Fruit fly (Drosophila melanogaster) whole organism, embryonic: ENCODE measurements around the gene St2.
A peak's percentile ranks its signal among the peaks of the same experiment; 100 is the strongest.

Experiments
- CG11560 ChIP-seq: fragments of 200-800 bp; sonication (Bioruptor generic); IDR thresholded peaks from 3 replicates; pipeline ENCODE4 v1.3.6; 2022; ENCODE audit warnings: missing biosample characterization, missing genetic modification characterization
- CG12071 ChIP-seq: fragments of 200-800 bp; sonication (Bioruptor generic); optimal IDR thresholded peaks from 3 replicates; lab custom pipeline; 2018; ENCODE audit warnings: missing biosample characterization, mild to moderate bottlenecking, missing genetic modification characterization
- CG12236 ChIP-seq: fragments of 200-800 bp; sonication (Bioruptor generic); optimal IDR thresholded peaks from 2 replicates; lab custom pipeline; 2016; ENCODE audit warnings: missing biosample characterization, missing genetic modification characterization
- CG13296 ChIP-seq: fragments of 200-800 bp; sonication (Bioruptor generic); optimal IDR thresholded peaks from 3 replicates; lab custom pipeline; 2018; ENCODE audit warnings: missing biosample characterization, mild to moderate bottlenecking, missing genetic modification characterization
- CG13894 ChIP-seq: fragments of 200-800 bp; sonication (Bioruptor generic); optimal IDR thresholded peaks from 3 replicates; lab custom pipeline; 2018; ENCODE audit warnings: missing biosample characterization, mild to moderate bottlenecking, missing genetic modification characterization, moderate library complexity
- CG14441 ChIP-seq: fragments of 200-800 bp; sonication (Bioruptor generic); IDR thresholded peaks from 2 replicates; pipeline ENCODE4 v1.3.6; 2022; ENCODE audit warnings: missing biosample characterization, missing genetic modification characterization
- CG14710 ChIP-seq: fragments of 200-800 bp; sonication (Bioruptor generic); optimal IDR thresholded peaks from 3 replicates; lab custom pipeline; 2019; ENCODE audit warnings: missing biosample characterization, mild to moderate bottlenecking, missing genetic modification characterization, moderate library complexity
- CG15514 ChIP-seq: fragments of 200-800 bp; sonication (Bioruptor generic); optimal IDR thresholded peaks from 3 replicates; lab custom pipeline; 2017; ENCODE audit warnings: missing biosample characterization, missing genetic modification characterization, mild to moderate bottlenecking, moderate library complexity, missing genetic modification reagents
- CG15696 ChIP-seq: fragments of 200-800 bp; sonication (Bioruptor generic); optimal IDR thresholded peaks from 2 replicates; lab custom pipeline; 2019; ENCODE audit warnings: missing biosample characterization, mild to moderate bottlenecking, missing genetic modification characterization, moderate library complexity
- CG1602 ChIP-seq: fragments of 200-800 bp; sonication (Bioruptor generic); optimal IDR thresholded peaks from 3 replicates; lab custom pipeline; 2016; ENCODE audit warnings: missing biosample characterization, missing genetic modification characterization
- CG16815 ChIP-seq: fragments of 200-800 bp; sonication (Bioruptor generic); optimal IDR thresholded peaks from 3 replicates; lab custom pipeline; 2017; ENCODE audit warnings: missing biosample characterization, mild to moderate bottlenecking, missing genetic modification characterization
- CG17612 ChIP-seq: fragments of 200-800 bp; sonication (Bioruptor generic); IDR thresholded peaks from 2 replicates; pipeline ENCODE4 v1.3.6; 2022; ENCODE audit warnings: missing biosample characterization, missing genetic modification characterization
- CG31224 ChIP-seq: fragments of 200-800 bp; sonication (Bioruptor generic); IDR thresholded peaks from 2 replicates; pipeline ENCODE4 v1.3.6; 2022; ENCODE audit warnings: missing biosample characterization, missing genetic modification characterization
- CG32767 ChIP-seq: fragments of 200-800 bp; sonication (Bioruptor generic); IDR thresholded peaks from 2 replicates; pipeline ENCODE4 v1.3.6; 2022; ENCODE audit warnings: missing biosample characterization, missing genetic modification characterization
- CG3726 ChIP-seq: fragments of 200-800 bp; sonication (Bioruptor generic); IDR thresholded peaks from 3 replicates; pipeline ENCODE4, ENCODE4 v1.3.6; 2022; ENCODE audit warnings: missing biosample characterization, missing genetic modification characterization
- CG3995 ChIP-seq: fragments of 200-800 bp; sonication (Bioruptor generic); optimal IDR thresholded peaks from 3 replicates; lab custom pipeline; 2016; ENCODE audit warnings: missing biosample characterization, missing genetic modification characterization
- CG4617 ChIP-seq: fragments of 200-800 bp; sonication (Bioruptor generic); optimal IDR thresholded peaks from 3 replicates; lab custom pipeline; 2016; ENCODE audit warnings: missing biosample characterization, missing genetic modification characterization, borderline replicate concordance
- CG4820 ChIP-seq: fragments of 200-800 bp; sonication (Bioruptor generic); optimal IDR thresholded peaks from 3 replicates; lab custom pipeline; 2016; ENCODE audit warnings: missing biosample characterization, missing genetic modification characterization
- CG8359 ChIP-seq: fragments of 200-800 bp; sonication (Bioruptor generic); optimal IDR thresholded peaks from 2 replicates; lab custom pipeline; 2017; ENCODE audit warnings: missing biosample characterization, mild to moderate bottlenecking, missing genetic modification characterization, borderline replicate concordance
- CG8388 ChIP-seq: fragments of 200-800 bp; sonication (Bioruptor generic); optimal IDR thresholded peaks from 2 replicates; lab custom pipeline; 2019; ENCODE audit warnings: missing biosample characterization, mild to moderate bottlenecking, missing genetic modification characterization, moderate library complexity
- CG9727 ChIP-seq: fragments of 200-800 bp; sonication (Bioruptor generic); optimal IDR thresholded peaks from 3 replicates; lab custom pipeline; 2017; ENCODE audit warnings: missing biosample characterization, mild to moderate bottlenecking, missing genetic modification characterization
- CG9817 ChIP-seq: fragments of 200-800 bp; sonication (Bioruptor generic); optimal IDR thresholded peaks from 2 replicates; lab custom pipeline; 2018; ENCODE audit warnings: missing biosample characterization, mild to moderate bottlenecking, missing genetic modification characterization, moderate library complexity
- CG9876 ChIP-seq: fragments of 200-800 bp; sonication (Bioruptor generic); optimal IDR thresholded peaks from 2 replicates; lab custom pipeline; 2016; ENCODE audit warnings: missing biosample characterization, missing genetic modification characterization
- Dp ChIP-seq: fragments of 200-800 bp; sonication (Bioruptor generic); optimal IDR thresholded peaks from 2 replicates; lab custom pipeline; 2018; ENCODE audit warnings: missing biosample characterization, mild to moderate bottlenecking, missing genetic modification characterization, moderate library complexity
- E2f1 ChIP-seq: fragments of 200-800 bp; sonication (Bioruptor generic); IDR thresholded peaks from 2 replicates; pipeline ENCODE4 v1.3.6; 2022; ENCODE audit warnings: missing biosample characterization, missing genetic modification characterization
- Ets97D ChIP-seq: fragments of 200-800 bp; sonication (Bioruptor generic); optimal IDR thresholded peaks from 3 replicates; lab custom pipeline; 2016; ENCODE audit warnings: missing biosample characterization, missing genetic modification characterization
- GATAe ChIP-seq: fragments of 200-800 bp; sonication (Bioruptor generic); conservative IDR thresholded peaks from 2 replicates; pipeline ENCODE4 v1.3.6; 2022; ENCODE audit warnings: missing biosample characterization, missing genetic modification characterization
- HLH4C ChIP-seq: fragments of 200-800 bp; sonication (Bioruptor generic); IDR thresholded peaks from 3 replicates; pipeline ENCODE4 v1.3.6; 2022; ENCODE audit warnings: missing biosample characterization, missing genetic modification characterization; ENCODE audit not compliant: partially characterized antibody
- HLHmδ ChIP-seq: fragments of 200-800 bp; sonication (Bioruptor generic); optimal IDR thresholded peaks from 2 replicates; lab custom pipeline; 2018; ENCODE audit warnings: missing biosample characterization, mild to moderate bottlenecking, missing genetic modification characterization, moderate library complexity
- Hsf ChIP-seq: fragments of 200-800 bp; sonication (Bioruptor generic); optimal IDR thresholded peaks from 3 replicates; lab custom pipeline; 2016; ENCODE audit warnings: missing biosample characterization, missing genetic modification characterization
- Jarid2 ChIP-seq: fragments of 200-800 bp; sonication (Bioruptor generic); optimal IDR thresholded peaks from 3 replicates; lab custom pipeline; 2017; ENCODE audit warnings: mild to moderate bottlenecking, missing biosample characterization, missing genetic modification reagents, missing genetic modification characterization
- Lhr ChIP-seq: fragments of 200-800 bp; sonication (Bioruptor generic); optimal IDR thresholded peaks from 3 replicates; lab custom pipeline; 2017; ENCODE audit warnings: mild to moderate bottlenecking, missing biosample characterization, missing genetic modification reagents, missing genetic modification characterization
- Myb ChIP-seq: fragments of 200-800 bp; sonication (Bioruptor generic); optimal IDR thresholded peaks from 2 replicates; lab custom pipeline; 2016; ENCODE audit warnings: missing biosample characterization, missing genetic modification characterization
- NC2α ChIP-seq: fragments of 200-800 bp; sonication (Bioruptor generic); optimal IDR thresholded peaks from 2 replicates; lab custom pipeline; 2016; ENCODE audit warnings: missing biosample characterization, missing genetic modification characterization
- NfI ChIP-seq: fragments of 200-800 bp; sonication (Bioruptor generic); optimal IDR thresholded peaks from 3 replicates; lab custom pipeline; 2018; ENCODE audit warnings: missing biosample characterization, mild to moderate bottlenecking, missing genetic modification characterization, moderate library complexity
- Taf1 ChIP-seq: fragments of 200-800 bp; sonication (Bioruptor generic); IDR thresholded peaks from 2 replicates; pipeline ENCODE4 v1.3.6; 2022; ENCODE audit warnings: missing biosample characterization, missing genetic modification characterization
- Xbp1 ChIP-seq: fragments of 200-800 bp; sonication (Bioruptor generic); optimal IDR thresholded peaks from 3 replicates; lab custom pipeline; 2016; ENCODE audit warnings: missing biosample characterization, mild to moderate bottlenecking, missing genetic modification characterization
- amos ChIP-seq: fragments of 200-800 bp; sonication (Bioruptor generic); IDR thresholded peaks from 2 replicates; pipeline ENCODE4 v1.3.6; 2022; ENCODE audit warnings: missing biosample characterization, missing genetic modification characterization; ENCODE audit not compliant: partially characterized antibody
- ash1 ChIP-seq: fragments of 200-800 bp; sonication (Bioruptor generic); optimal IDR thresholded peaks from 2 replicates; lab custom pipeline; 2018; ENCODE audit warnings: missing biosample characterization, mild to moderate bottlenecking, missing genetic modification characterization
- ato ChIP-seq: fragments of 200-800 bp; sonication (Bioruptor generic); IDR thresholded peaks from 2 replicates; pipeline ENCODE4 v1.3.6; 2022; ENCODE audit warnings: missing biosample characterization, missing genetic modification characterization; ENCODE audit not compliant: partially characterized antibody
- dimm ChIP-seq: fragments of 200-800 bp; sonication (Bioruptor generic); IDR thresholded peaks from 2 replicates; pipeline ENCODE4 v1.3.6; 2022; ENCODE audit warnings: missing biosample characterization, missing genetic modification characterization
- fd3F ChIP-seq: fragments of 200-800 bp; sonication (Bioruptor generic); optimal IDR thresholded peaks from 2 replicates; lab custom pipeline; 2018; ENCODE audit warnings: missing biosample characterization, mild to moderate bottlenecking, missing genetic modification characterization, moderate library complexity
- gfzf ChIP-seq: fragments of 200-800 bp; sonication (Bioruptor generic); optimal IDR thresholded peaks from 2 replicates; lab custom pipeline; 2016; ENCODE audit warnings: missing biosample characterization, mild to moderate bottlenecking, missing genetic modification characterization, moderate library complexity
- insv ChIP-seq, 2 experiments: fragments of 200-800 bp; sonication (Bioruptor generic); optimal IDR thresholded peaks; 3 replicates each; lab custom pipeline; 2016 to 2018; ENCODE audit warnings: missing biosample characterization in 2 of 2, missing genetic modification characterization in 2 of 2
- nmo ChIP-seq: fragments of 200-800 bp; sonication (Bioruptor generic); optimal IDR thresholded peaks from 2 replicates; lab custom pipeline; 2018; ENCODE audit warnings: missing biosample characterization, mild to moderate bottlenecking, missing genetic modification characterization, moderate library complexity
- onecut ChIP-seq: fragments of 200-800 bp; sonication (Bioruptor generic); IDR thresholded peaks from 2 replicates; pipeline ENCODE4 v1.3.6; 2022; ENCODE audit warnings: missing biosample characterization, missing genetic modification characterization
- slou ChIP-seq: fragments of 200-800 bp; sonication (Bioruptor generic); optimal IDR thresholded peaks from 3 replicates; lab custom pipeline; 2016; ENCODE audit warnings: missing biosample characterization, missing genetic modification characterization
- unc-4 ChIP-seq: fragments of 200-800 bp; sonication (Bioruptor generic); IDR thresholded peaks from 2 replicates; pipeline ENCODE4 v1.3.6; 2022; ENCODE audit warnings: missing biosample characterization, missing genetic modification characterization; ENCODE audit not compliant: partially characterized antibody
- vfl ChIP-seq: fragments of 200-800 bp; sonication (Bioruptor generic); optimal IDR thresholded peaks from 2 replicates; lab custom pipeline; 2016; ENCODE audit warnings: missing biosample characterization, missing genetic modification characterization

Gene St2

dm6 chr3R:9260421-9260973, 8.9 kb downstream of the St2 start, which contains the start of gene ATP6AP2 (continued):
- TF ChIP-seq CG3726 (GFP tag; lab: Robert Waterston, UW) (no peak), GATAe (GFP tag; lab: Robert Waterston, UW) (no peak), CG1602 (GFP tag; lab: Kevin White, UChicago) (peak; percentile 32), amos (GFP tag; lab: Robert Waterston, UW) (peak; percentile 84), fd3F (peak; percentile 32), CG3995 (GFP tag; lab: Kevin White, UChicago) (peak; percentile 49), CG9817 (tag; lab: Kevin White, UChicago) (peak; percentile 49), CG15696 (tag; lab: Kevin White, UChicago) (peak; percentile 44), nmo (peak; percentile 71), CG12236 (GFP tag; lab: Kevin White, UChicago) (no peak), Jarid2 (no peak), gfzf (GFP tag; lab: Kevin White, UChicago) (peak; percentile 5), NfI (GFP tag; lab: Kevin White, UChicago) (peak; percentile 70), CG31224 (GFP tag; lab: Robert Waterston, UW) (no peak), CG32767 (GFP tag; lab: Robert Waterston, UW) (no peak), CG11560 (tag; lab: Robert Waterston, UW) (peak; percentile 98), ash1 (GFP tag; lab: Kevin White, UChicago) (no peak), E2f1 (GFP tag; lab: Robert Waterston, UW) (no peak; the same call in 1 of the 2 replicates), CG9876 (no peak), Dp (GFP tag; lab: Kevin White, UChicago) (peak; percentile 37), unc-4 (GFP tag; lab: Robert Waterston, UW) (peak; percentile 78), ato (peak; percentile 39; the same call in 1 of the 2 replicates), CG13296 (GFP tag; lab: Kevin White, UChicago) (peak; percentile 48), slou (GFP tag; lab: Kevin White, UChicago) (peak; percentile 12), CG12071 (GFP tag; lab: Kevin White, UChicago) (no peak), Taf1 (GFP tag; lab: Robert Waterston, UW) (no peak), CG8359 (no peak), CG13894 (peak; percentile 58), vfl (GFP tag; lab: Kevin White, UChicago) (no peak), insv (GFP tag; optimal IDR thresholded peaks at IDR 0.05; lab: Kevin White, UChicago) (peak in 1 of 2 experiments; percentile 46), Myb (GFP tag; lab: Kevin White, UChicago) (no peak), NC2α (GFP tag; lab: Kevin White, UChicago) (no peak), CG15514 (GFP tag; lab: Kevin White, UChicago) (peak; percentile 59), Hsf (GFP tag; lab: Kevin White, UChicago) (peak; percentile 42), HLH4C (GFP tag; lab: Robert Waterston, UW) (peak; percentile 79), CG16815 (GFP tag; lab: Kevin White, UChicago) (no peak), Lhr (peak; percentile 35), CG9727 (peak; percentile 43), CG4617 (GFP tag; lab: Kevin White, UChicago) (peak; percentile 68), CG8388 (no peak), CG4820 (GFP tag; lab: Kevin White, UChicago) (peak; percentile 27), Ets97D (GFP tag; lab: Kevin White, UChicago) (peak; percentile 79), CG14441 (GFP tag; lab: Robert Waterston, UW) (no peak), onecut (GFP tag; lab: Robert Waterston, UW) (peak; percentile 51), HLHmδ (peak; percentile 29), CG14710 (tag; lab: Kevin White, UChicago) (peak; percentile 82), dimm (no peak), Xbp1 (GFP tag; lab: Kevin White, UChicago) (peak; percentile 72), CG17612 (GFP tag; lab: Robert Waterston, UW) (no peak)
